Worm (Caenorhabditis elegans) whole organism, L1 larva: ENCODE results near the gene gon-14.

Source experiments
- C34B4.2 ChIP-seq: sonication (generic microtip); optimal IDR thresholded peaks from 2 replicates; lab custom pipeline; 2017; ENCODE audit warnings: mild to moderate bottlenecking, missing genetic modification characterization, missing compliant biosample characterization
- F16B12.6 ChIP-seq: fragments of 150-350 bp; optimal IDR thresholded peaks from 2 replicates; lab custom pipeline; 2014; ENCODE audit warnings: missing biosample characterization, missing genetic modification characterization
- aha-1 ChIP-seq: fragments of 150-350 bp; optimal IDR thresholded peaks from 2 replicates; lab custom pipeline; 2014; ENCODE audit warnings: missing biosample characterization, missing genetic modification characterization
- alr-1 ChIP-seq: fragments of 200-800 bp; sonication (Bioruptor generic); optimal IDR thresholded peaks from 2 replicates; lab custom pipeline; 2018; ENCODE audit warnings: borderline replicate concordance, mild to moderate bottlenecking, missing genetic modification characterization, missing compliant biosample characterization
- aly-2 ChIP-seq: fragments of 150-350 bp; optimal IDR thresholded peaks from 2 replicates; lab custom pipeline; 2014; ENCODE audit warnings: missing biosample characterization, missing genetic modification characterization
- ama-1 ChIP-seq: fragments of 150-350 bp; optimal IDR thresholded peaks from 2 replicates; lab custom pipeline; 2014
- ceh-63 ChIP-seq: fragments of 200-800 bp; sonication (Bioruptor generic); optimal IDR thresholded peaks from 2 replicates; lab custom pipeline; 2018; ENCODE audit warnings: mild to moderate bottlenecking, missing genetic modification characterization, missing compliant biosample characterization
- ceh-88 ChIP-seq: fragments of 200-800 bp; sonication (Bioruptor generic); IDR thresholded peaks from 2 replicates; pipeline ENCODE4 v1.3.6; 2022; ENCODE audit warnings: missing genetic modification characterization, missing compliant biosample characterization
- dsc-1 ChIP-seq: sonication (generic microtip); optimal IDR thresholded peaks from 2 replicates; lab custom pipeline; 2016; ENCODE audit warnings: mild to moderate bottlenecking, missing genetic modification characterization, missing compliant biosample characterization
- efl-1 ChIP-seq, 4 experiments: fragments of 150-350 bp; optimal IDR thresholded peaks in 3 of 4; peaks in 1 of 4; 1 replicate in 1 of 4; 2 replicates in 3 of 4; lab custom pipeline; 2014; ENCODE audit warnings: missing biosample characterization in 2 of 4, missing genetic modification characterization in 2 of 4, missing genetic modification reagents in 2 of 4
- efl-3 ChIP-seq: fragments of 200-800 bp; sonication (Bioruptor generic); optimal IDR thresholded peaks from 2 replicates; lab custom pipeline; 2018; ENCODE audit warnings: mild to moderate bottlenecking, missing genetic modification characterization, missing compliant biosample characterization
- elt-2 ChIP-seq: sonication (generic microtip); optimal IDR thresholded peaks from 2 replicates; lab custom pipeline; 2016; ENCODE audit warnings: missing genetic modification characterization, mild to moderate bottlenecking, inconsistent platforms, missing compliant biosample characterization, missing genetic modification reagents
- elt-3 ChIP-seq, 6 experiments: fragments of 150-350 bp in 1 of 6; sonication (generic microtip); optimal IDR thresholded peaks; 2 replicates each; lab custom pipeline; 2017 to 2018; ENCODE audit warnings: missing biosample characterization in 6 of 6, missing genetic modification characterization in 6 of 6, inconsistent platforms in 1 of 6
- ets-5 ChIP-seq: fragments of 200-800 bp; sonication (Bioruptor generic); IDR thresholded peaks from 2 replicates; pipeline ENCODE4 v1.3.6; 2022; ENCODE audit warnings: missing genetic modification characterization, missing compliant biosample characterization
- fkh-10 ChIP-seq: sonication (generic microtip); optimal IDR thresholded peaks from 2 replicates; lab custom pipeline; 2017; ENCODE audit warnings: missing biosample characterization, missing genetic modification reagents, missing genetic modification characterization
- fkh-4 ChIP-seq: sonication (generic microtip); optimal IDR thresholded peaks from 2 replicates; lab custom pipeline; 2016; ENCODE audit warnings: missing compliant biosample characterization, missing genetic modification characterization, borderline replicate concordance
- fkh-8 ChIP-seq: sonication (generic microtip); optimal IDR thresholded peaks from 2 replicates; lab custom pipeline; 2016; ENCODE audit warnings: mild to moderate bottlenecking, missing genetic modification characterization, missing compliant biosample characterization
- fos-1 ChIP-seq: fragments of 150-350 bp; optimal IDR thresholded peaks from 2 replicates; lab custom pipeline; 2014; ENCODE audit warnings: missing biosample characterization, missing genetic modification characterization
- isw-1 ChIP-seq: fragments of 200-800 bp; sonication (Bioruptor generic); IDR thresholded peaks from 2 replicates; pipeline ENCODE4 v1.3.6; 2022; ENCODE audit warnings: missing genetic modification characterization, missing compliant biosample characterization
- lin-13 ChIP-seq: fragments of 150-350 bp; optimal IDR thresholded peaks from 2 replicates; lab custom pipeline; 2014; ENCODE audit warnings: missing biosample characterization, missing genetic modification reagents, missing genetic modification characterization
- lin-35 ChIP-seq, 2 experiments: fragments of 150-350 bp; optimal IDR thresholded peaks; 2 replicates each; lab custom pipeline; 2014; ENCODE audit warnings: missing biosample characterization in 2 of 2, missing genetic modification characterization in 2 of 2, missing genetic modification reagents in 2 of 2
- mdl-1 ChIP-seq, 2 experiments: fragments of 150-350 bp; optimal IDR thresholded peaks; 2 replicates each; lab custom pipeline; 2014 to 2017; ENCODE audit warnings: missing biosample characterization in 2 of 2, missing genetic modification characterization in 2 of 2, inconsistent platforms in 1 of 2
- nhr-237 ChIP-seq: fragments of 150-350 bp; optimal IDR thresholded peaks from 2 replicates; lab custom pipeline; 2014; ENCODE audit warnings: missing biosample characterization, missing genetic modification characterization
- nhr-28 ChIP-seq: fragments of 150-350 bp; optimal IDR thresholded peaks from 2 replicates; lab custom pipeline; 2014; ENCODE audit warnings: missing biosample characterization, missing genetic modification characterization
- nhr-76 ChIP-seq: sonication (generic microtip); optimal IDR thresholded peaks from 2 replicates; lab custom pipeline; 2017; ENCODE audit warnings: missing biosample characterization, missing genetic modification characterization
- nhr-77 ChIP-seq: fragments of 150-350 bp; optimal IDR thresholded peaks from 2 replicates; lab custom pipeline; 2014; ENCODE audit warnings: missing biosample characterization, missing genetic modification characterization
- nhr-84 ChIP-seq: sonication (generic microtip); optimal IDR thresholded peaks from 2 replicates; lab custom pipeline; 2017; ENCODE audit warnings: missing biosample characterization, missing genetic modification characterization
- nhr-90 ChIP-seq: sonication (generic microtip); optimal IDR thresholded peaks from 2 replicates; lab custom pipeline; 2016; ENCODE audit warnings: mild to moderate bottlenecking, missing genetic modification characterization, missing compliant biosample characterization; ENCODE audit not compliant: poor library complexity
- pqm-1 ChIP-seq: sonication (generic microtip); optimal IDR thresholded peaks from 3 replicates; lab custom pipeline; 2017; ENCODE audit warnings: missing biosample characterization, missing genetic modification characterization
- snu-23 ChIP-seq: sonication (generic microtip); optimal IDR thresholded peaks from 2 replicates; lab custom pipeline; 2016; ENCODE audit warnings: missing genetic modification characterization, missing compliant biosample characterization
- swsn-7 ChIP-seq: sonication (generic microtip); optimal IDR thresholded peaks from 2 replicates; lab custom pipeline; 2016; ENCODE audit warnings: missing genetic modification characterization, missing compliant biosample characterization
- tbx-2 ChIP-seq: sonication (generic microtip); optimal IDR thresholded peaks from 2 replicates; lab custom pipeline; 2016; ENCODE audit warnings: missing genetic modification characterization, missing compliant biosample characterization
- tlp-1 ChIP-seq: fragments of 150-350 bp; optimal IDR thresholded peaks from 2 replicates; lab custom pipeline; 2014; ENCODE audit warnings: missing biosample characterization, missing genetic modification characterization
- unc-130 ChIP-seq: fragments of 150-350 bp; optimal IDR thresholded peaks from 2 replicates; lab custom pipeline; 2017; ENCODE audit warnings: missing biosample characterization, missing genetic modification characterization, inconsistent platforms
- unc-30 ChIP-seq: sonication (generic microtip); optimal IDR thresholded peaks from 2 replicates; lab custom pipeline; 2017; ENCODE audit warnings: missing biosample characterization, missing genetic modification characterization
- unc-62 ChIP-seq: fragments of 150-350 bp; optimal IDR thresholded peaks from 2 replicates; lab custom pipeline; 2014; ENCODE audit warnings: missing biosample characterization, missing genetic modification reagents, missing genetic modification characterization
- unc-86 ChIP-seq: sonication (generic microtip); optimal IDR thresholded peaks from 2 replicates; lab custom pipeline; 2016; ENCODE audit warnings: missing genetic modification characterization, missing compliant biosample characterization

The gon-14 gene

ce11 chrV:6575406-6576130, 35.4 kb downstream of the gon-14 start, which contains the start of gene fut-2:
fut-2 (minus strand) TSS chrV:6575890.
- TF ChIP-seq efl-1 (optimal IDR thresholded peaks at IDR 0.05; lab: Kevin White, UChicago) (no peak), efl-1 (GFP tag; optimal IDR thresholded peaks at IDR 0.05 in 1 of 2; lab: Kevin White, UChicago) (peak in 1 of 2 experiments; percentile 28), elt-2 (tag; lab: Kevin White, UChicago) (peak; percentile 85), C34B4.2 (tag; lab: Kevin White, UChicago) (no peak), lin-35 (GFP tag; optimal IDR thresholded peaks at IDR 0.05; lab: Kevin White, UChicago) (peak in 1 of 2 experiments; percentile 12), mdl-1 (tag; optimal IDR thresholded peaks at IDR 0.05; lab: Kevin White, UChicago) (no peak)

- TF ChIP-seq unc-130 (tag; lab: Kevin White, UChicago) (no peak), elt-2 (tag; lab: Kevin White, UChicago) (peak; percentile 4)
Observed at ce11 chrV:6565851-6566386, 45.0 kb downstream of the gon-14 start, which contains the start of gene K04A8.1. K04A8.1 (plus strand) TSS chrV:6566336.

ce11 chrV:6561592-6561991, 49.4 kb downstream of the gon-14 start, which contains the start of gene spp-19:
spp-19 (minus strand) TSS chrV:6561692.
- TF ChIP-seq nhr-28 (tag; lab: Kevin White, UChicago), result no peak
- no peak for TF ChIP-seq ets-5 (GFP tag; lab: Robert Waterston, UW)
- TF ChIP-seq fkh-8 (tag; lab: Kevin White, UChicago), result no peak
- TF ChIP-seq snu-23 (GFP tag; lab: Kevin White, UChicago), result no peak
- no peak for TF ChIP-seq tbx-2 (tag; lab: Kevin White, UChicago)
- TF ChIP-seq fkh-4 (tag; lab: Kevin White, UChicago), result no peak
- no peak for TF ChIP-seq fkh-10
- TF ChIP-seq aly-2 (tag; lab: Kevin White, UChicago), result no peak
- TF ChIP-seq nhr-76 (tag; lab: Kevin White, UChicago), result no peak
- TF ChIP-seq, all 84 proteins: peak for 0

- TF ChIP-seq F16B12.6 (tag; lab: Kevin White, UChicago), result no peak
- TF ChIP-seq nhr-90 (tag; lab: Kevin White, UChicago), result peak; percentile 18
- no peak for TF ChIP-seq efl-3
- no peak for TF ChIP-seq elt-3 (tag; optimal IDR thresholded peaks at IDR 0.05; lab: Kevin White, UChicago)
- no peak for TF ChIP-seq unc-62 (GFP tag; lab: Kevin White, UChicago)
Observed at ce11 chrV:6559585-6559984, 51.4 kb downstream of the gon-14 start.

- TF ChIP-seq unc-30 (no peak), ceh-63 (GFP tag; lab: Kevin White, UChicago) (no peak), dsc-1 (no peak), ceh-88 (GFP tag; lab: Robert Waterston, UW) (no peak), pqm-1 (tag; lab: Kevin White, UChicago) (no peak), alr-1 (tag; lab: Kevin White, UChicago) (no peak), lin-13 (no peak), nhr-237 (tag; lab: Kevin White, UChicago) (no peak), tlp-1 (tag; lab: Kevin White, UChicago) (no peak), elt-3 (tag; optimal IDR thresholded peaks at IDR 0.05; lab: Kevin White, UChicago) (no peak), isw-1 (GFP tag; lab: Robert Waterston, UW) (no peak), nhr-77 (tag; lab: Kevin White, UChicago) (no peak), nhr-28 (tag; lab: Kevin White, UChicago) (no peak), fos-1 (no peak), swsn-7 (no peak), aha-1 (tag; lab: Kevin White, UChicago) (no peak), ama-1 (lab: Kevin White, UChicago) (no peak), unc-86 (tag; lab: Kevin White, UChicago) (no peak), nhr-84 (tag; lab: Kevin White, UChicago) (no peak)
Observed at ce11 chrV:6559105-6559504, 51.9 kb downstream of the gon-14 start, which contains the start of gene spp-26. spp-26 (minus strand) TSS chrV:6559205.
